Worm (Caenorhabditis elegans) whole organism, late embryonic: ENCODE measurements around the gene ard-1.

Experiments used
- C08G9.2 ChIP-seq: sonication (generic microtip); optimal IDR thresholded peaks from 2 replicates; lab custom pipeline; 2016; ENCODE audit warnings: mild to moderate bottlenecking, missing genetic modification characterization, moderate library complexity, missing compliant biosample characterization
- C38D4.7 ChIP-seq: fragments of 200-800 bp; sonication (Bioruptor generic); optimal IDR thresholded peaks from 2 replicates; lab custom pipeline; 2018; ENCODE audit warnings: mild to moderate bottlenecking, missing genetic modification characterization, moderate library complexity, missing compliant biosample characterization
- K02D7.2 ChIP-seq: sonication (generic microtip); optimal IDR thresholded peaks from 2 replicates; lab custom pipeline; 2017; ENCODE audit warnings: mild to moderate bottlenecking, missing genetic modification characterization, missing compliant biosample characterization
- K09A11.1 ChIP-seq: sonication (generic microtip); optimal IDR thresholded peaks from 2 replicates; lab custom pipeline; 2017; ENCODE audit warnings: antibody characterized with exemption, mild to moderate bottlenecking, missing genetic modification characterization, missing compliant biosample characterization; ENCODE audit not compliant: insufficient read depth
- T23F11.4 ChIP-seq: fragments of 200-800 bp; sonication (Bioruptor generic); optimal IDR thresholded peaks from 2 replicates; lab custom pipeline; 2018; ENCODE audit warnings: mild to moderate bottlenecking, missing genetic modification characterization, missing compliant biosample characterization
- Y22D7AL.16 ChIP-seq: sonication (generic microtip); optimal IDR thresholded peaks from 2 replicates; lab custom pipeline; 2016; ENCODE audit warnings: missing genetic modification characterization, missing compliant biosample characterization
- ahr-1 ChIP-seq: sonication (generic microtip); optimal IDR thresholded peaks from 2 replicates; lab custom pipeline; 2016; ENCODE audit warnings: missing genetic modification characterization, missing compliant biosample characterization
- ama-1 ChIP-seq: fragments of 150-350 bp; optimal IDR thresholded peaks from 2 replicates; lab custom pipeline; 2014
- ceh-18 ChIP-seq: sonication (generic microtip); optimal IDR thresholded peaks from 2 replicates; lab custom pipeline; 2016; ENCODE audit warnings: missing genetic modification characterization, missing compliant biosample characterization
- ceh-2 ChIP-seq: sonication (generic microtip); optimal IDR thresholded peaks from 2 replicates; lab custom pipeline; 2016; ENCODE audit warnings: missing genotype, missing genetic modification characterization, missing compliant biosample characterization
- ceh-22 ChIP-seq: sonication (generic microtip); optimal IDR thresholded peaks from 2 replicates; lab custom pipeline; 2017; ENCODE audit warnings: missing biosample characterization, missing genetic modification characterization
- ceh-24 ChIP-seq: sonication (generic microtip); optimal IDR thresholded peaks from 2 replicates; lab custom pipeline; 2016; ENCODE audit warnings: mild to moderate bottlenecking, missing genetic modification characterization, missing compliant biosample characterization
- ceh-30 ChIP-seq: fragments of 150-350 bp; optimal IDR thresholded peaks from 2 replicates; lab custom pipeline; 2014; ENCODE audit warnings: missing biosample characterization, missing genetic modification characterization
- ceh-31 ChIP-seq: sonication (generic microtip); optimal IDR thresholded peaks from 2 replicates; lab custom pipeline; 2016; ENCODE audit warnings: missing genetic modification characterization, missing compliant biosample characterization
- ceh-34 ChIP-seq: sonication (generic microtip); optimal IDR thresholded peaks from 2 replicates; lab custom pipeline; 2016; ENCODE audit warnings: mild to moderate bottlenecking, missing genetic modification characterization, missing compliant biosample characterization
- ceh-45 ChIP-seq: fragments of 200-800 bp; sonication (Bioruptor generic); IDR thresholded peaks from 2 replicates; pipeline ENCODE4 v1.3.6; 2022; ENCODE audit warnings: missing genetic modification reagents, missing genetic modification characterization, missing compliant biosample characterization
- ceh-48 ChIP-seq: sonication (generic microtip); optimal IDR thresholded peaks from 2 replicates; lab custom pipeline; 2016; ENCODE audit warnings: missing genetic modification characterization, inconsistent platforms, missing compliant biosample characterization
- ceh-6 ChIP-seq: fragments of 200-800 bp; sonication (Bioruptor generic); optimal IDR thresholded peaks from 2 replicates; lab custom pipeline; 2018; ENCODE audit warnings: mild to moderate bottlenecking, missing genetic modification characterization, missing compliant biosample characterization
- ceh-9 ChIP-seq: sonication (generic microtip); optimal IDR thresholded peaks from 2 replicates; lab custom pipeline; 2016; ENCODE audit warnings: mild to moderate bottlenecking, missing genetic modification characterization, inconsistent platforms, missing compliant biosample characterization
- dmd-4 ChIP-seq: sonication (generic microtip); optimal IDR thresholded peaks from 2 replicates; lab custom pipeline; 2016; ENCODE audit warnings: borderline replicate concordance, missing genetic modification characterization, missing compliant biosample characterization
- elt-4 ChIP-seq: sonication (generic microtip); optimal IDR thresholded peaks from 2 replicates; lab custom pipeline; 2016; ENCODE audit warnings: missing genetic modification characterization, missing compliant biosample characterization
- ets-4 ChIP-seq: sonication (generic microtip); optimal IDR thresholded peaks from 2 replicates; lab custom pipeline; 2016; ENCODE audit warnings: missing genetic modification characterization, missing compliant biosample characterization
- fax-1 ChIP-seq: sonication (generic microtip); optimal IDR thresholded peaks from 2 replicates; lab custom pipeline; 2016; ENCODE audit warnings: missing genotype, missing genetic modification characterization, missing compliant biosample characterization
- fkh-6 ChIP-seq: sonication (generic microtip); optimal IDR thresholded peaks from 2 replicates; lab custom pipeline; 2016; ENCODE audit warnings: missing genetic modification characterization, missing compliant biosample characterization
- gmeb-2 ChIP-seq: sonication (generic microtip); optimal IDR thresholded peaks from 2 replicates; lab custom pipeline; 2016; ENCODE audit warnings: missing genetic modification characterization, inconsistent platforms, missing compliant biosample characterization
- hlh-13 ChIP-seq: fragments of 200-800 bp; sonication (Bioruptor generic); optimal IDR thresholded peaks from 2 replicates; lab custom pipeline; 2018; ENCODE audit warnings: mild to moderate bottlenecking, missing genetic modification characterization, missing compliant biosample characterization
- hlh-15 ChIP-seq: sonication (generic microtip); optimal IDR thresholded peaks from 2 replicates; lab custom pipeline; 2016; ENCODE audit warnings: missing genetic modification characterization, missing compliant biosample characterization
- hlh-6 ChIP-seq: sonication (generic microtip); optimal IDR thresholded peaks from 2 replicates; lab custom pipeline; 2016; ENCODE audit warnings: missing genotype, missing genetic modification characterization, missing compliant biosample characterization
- lin-11 ChIP-seq: fragments of 200-800 bp; sonication (Bioruptor generic); optimal IDR thresholded peaks from 2 replicates; lab custom pipeline; 2018; ENCODE audit warnings: mild to moderate bottlenecking, missing genetic modification characterization, missing compliant biosample characterization
- madf-2 ChIP-seq: sonication (generic microtip); optimal IDR thresholded peaks from 2 replicates; lab custom pipeline; 2017; ENCODE audit warnings: missing genetic modification characterization, missing compliant biosample characterization
- mec-3 ChIP-seq: sonication (generic microtip); optimal IDR thresholded peaks from 2 replicates; lab custom pipeline; 2016; ENCODE audit warnings: borderline replicate concordance, missing genetic modification characterization, missing compliant biosample characterization
- nhr-232 ChIP-seq: sonication (generic microtip); optimal IDR thresholded peaks from 2 replicates; lab custom pipeline; 2016; ENCODE audit warnings: missing genetic modification characterization, missing compliant biosample characterization
- npax-4 ChIP-seq: sonication (generic microtip); optimal IDR thresholded peaks from 2 replicates; lab custom pipeline; 2016; ENCODE audit warnings: missing genetic modification characterization, missing compliant biosample characterization
- odd-2 ChIP-seq: sonication (generic microtip); optimal IDR thresholded peaks from 2 replicates; lab custom pipeline; 2017; ENCODE audit warnings: antibody characterized with exemption, mild to moderate bottlenecking, missing genetic modification characterization, missing compliant biosample characterization
- pag-3 ChIP-seq: sonication (generic microtip); optimal IDR thresholded peaks from 2 replicates; lab custom pipeline; 2016; ENCODE audit warnings: missing compliant biosample characterization, missing genetic modification characterization, borderline replicate concordance
- pax-1 ChIP-seq: fragments of 150-350 bp; optimal IDR thresholded peaks from 2 replicates; lab custom pipeline; 2014; ENCODE audit warnings: missing biosample characterization, missing genetic modification characterization
- pha-2 ChIP-seq: sonication (generic microtip); optimal IDR thresholded peaks from 2 replicates; lab custom pipeline; 2017; ENCODE audit warnings: mild to moderate bottlenecking, missing genetic modification characterization, missing compliant biosample characterization
- pha-4 ChIP-seq: fragments of 150-350 bp; optimal IDR thresholded peaks from 2 replicates; lab custom pipeline; 2018; ENCODE audit warnings: missing biosample characterization, missing genetic modification reagents, missing genetic modification characterization
- pqm-1 ChIP-seq: sonication (generic microtip); optimal IDR thresholded peaks from 2 replicates; lab custom pipeline; 2016; ENCODE audit warnings: missing genetic modification characterization, missing compliant biosample characterization
- pros-1 ChIP-seq: fragments of 150-350 bp; optimal IDR thresholded peaks from 2 replicates; lab custom pipeline; 2014; ENCODE audit warnings: missing biosample characterization, missing genetic modification reagents, missing genetic modification characterization
- ref-2 ChIP-seq: sonication (generic microtip); optimal IDR thresholded peaks from 2 replicates; lab custom pipeline; 2016; ENCODE audit warnings: missing genetic modification characterization, missing compliant biosample characterization
- sdc-2 ChIP-seq: sonication (generic microtip); optimal IDR thresholded peaks from 2 replicates; lab custom pipeline; 2016; ENCODE audit warnings: missing genotype, missing genetic modification characterization, missing compliant biosample characterization
- sox-2 ChIP-seq: fragments of 200-800 bp; sonication (Bioruptor generic); IDR thresholded peaks from 2 replicates; pipeline ENCODE4 v1.3.6; 2022; ENCODE audit warnings: missing genetic modification reagents, missing genetic modification characterization, missing compliant biosample characterization
- sox-4 ChIP-seq: sonication (generic microtip); optimal IDR thresholded peaks from 2 replicates; lab custom pipeline; 2017; ENCODE audit warnings: mild to moderate bottlenecking, missing genetic modification characterization, inconsistent platforms, missing compliant biosample characterization
- syd-9 ChIP-seq: sonication (generic microtip); optimal IDR thresholded peaks from 2 replicates; lab custom pipeline; 2016; ENCODE audit warnings: mild to moderate bottlenecking, missing genetic modification characterization, moderate library complexity, missing compliant biosample characterization
- tbx-2 ChIP-seq: sonication (generic microtip); optimal IDR thresholded peaks from 2 replicates; lab custom pipeline; 2016; ENCODE audit warnings: missing genetic modification characterization, missing compliant biosample characterization
- tbx-7 ChIP-seq: sonication (generic microtip); optimal IDR thresholded peaks from 2 replicates; lab custom pipeline; 2016; ENCODE audit warnings: missing genotype, missing genetic modification characterization, missing compliant biosample characterization
- ttx-3 ChIP-seq: sonication (generic microtip); optimal IDR thresholded peaks from 2 replicates; lab custom pipeline; 2016; ENCODE audit warnings: missing genetic modification reagents, missing genetic modification characterization, missing compliant biosample characterization
- unc-3 ChIP-seq, 2 experiments: fragments of 200-800 bp in 1 of 2; sonication (Bioruptor generic) in 1 of 2; sonication (generic microtip) in 1 of 2; conservative IDR thresholded peaks in 1 of 2; optimal IDR thresholded peaks in 1 of 2; 2 replicates each; pipeline versions ENCODE4 v1.3.6 to Lab custom; 2016 to 2022; ENCODE audit warnings: missing compliant biosample characterization in 2 of 2, missing genetic modification characterization in 2 of 2, missing genetic modification reagents in 1 of 2
- unc-42 ChIP-seq: sonication (generic microtip); optimal IDR thresholded peaks from 2 replicates; lab custom pipeline; 2016; ENCODE audit warnings: missing genotype, missing genetic modification characterization, missing compliant biosample characterization
- unc-55 ChIP-seq: sonication (generic microtip); optimal IDR thresholded peaks from 2 replicates; lab custom pipeline; 2017; ENCODE audit warnings: missing biosample characterization, missing genetic modification reagents, missing genetic modification characterization
- unc-86 ChIP-seq: sonication (generic microtip); optimal IDR thresholded peaks from 2 replicates; lab custom pipeline; 2016; ENCODE audit warnings: missing genetic modification characterization, missing compliant biosample characterization

Gene ard-1

DNA sequence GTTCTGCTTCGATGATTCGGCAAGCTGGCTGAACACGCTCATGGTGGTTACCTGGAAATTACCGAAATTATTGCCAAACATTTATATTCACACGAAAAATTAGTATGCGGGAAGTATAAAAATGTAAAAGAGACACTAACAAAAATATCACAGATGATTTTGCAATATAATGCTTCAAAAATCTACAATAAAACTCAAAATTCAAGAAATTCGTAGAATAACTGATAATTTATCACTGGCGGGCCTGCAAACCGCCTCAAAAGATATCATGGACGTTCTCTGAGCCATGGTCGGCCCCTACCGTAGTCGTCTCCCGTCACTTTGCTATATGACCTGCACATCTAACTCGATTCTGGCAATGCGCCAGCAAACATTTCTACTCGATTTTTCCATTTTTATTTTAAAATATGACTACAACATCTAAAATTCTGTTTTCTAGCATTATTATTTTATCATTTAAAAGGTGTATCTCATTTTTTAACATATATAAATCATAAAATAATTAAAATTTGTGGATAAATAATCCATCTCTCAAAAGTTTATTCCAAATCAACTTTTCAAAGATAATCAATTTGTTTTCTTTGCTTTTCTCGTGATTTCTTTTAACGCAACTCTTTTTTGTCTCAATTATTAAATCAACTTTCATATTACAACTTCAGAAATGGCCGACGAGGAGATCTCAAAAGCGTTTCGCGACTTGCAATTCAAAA is 18.5 kb downstream of the ard-1 start, which contains the start of the genes F01G4.6 and pfd-1:
Gene F01G4.6 (minus strand): TSS at position 51 of the 710 bp plus-strand sequence.
Gene pfd-1 (plus strand): TSS at position 660 of the 710 bp plus-strand sequence.
- TF ChIP-seq gmeb-2 (tag; lab: Kevin White, UChicago) (peak; percentile 12), pag-3 (tag; lab: Kevin White, UChicago) (no peak), pha-2 (tag; lab: Kevin White, UChicago) (no peak), lin-11 (tag; lab: Kevin White, UChicago) (no peak), hlh-6 (tag; lab: Kevin White, UChicago) (no peak), hlh-13 (GFP tag; lab: Kevin White, UChicago) (no peak), Y22D7AL.16 (tag; lab: Kevin White, UChicago) (no peak), ceh-31 (peak; percentile 50), unc-86 (tag; lab: Kevin White, UChicago) (no peak), unc-55 (GFP tag; lab: Kevin White, UChicago) (peak; percentile 37), dmd-4 (tag; lab: Kevin White, UChicago) (no peak), pax-1 (tag; lab: Kevin White, UChicago) (peak; percentile 66), ref-2 (peak; percentile 25), C08G9.2 (no peak), npax-4 (tag; lab: Kevin White, UChicago) (no peak), K09A11.1 (tag; lab: Kevin White, UChicago) (no peak), pha-4 (tag; lab: Kevin White, UChicago) (no peak), syd-9 (tag; lab: Kevin White, UChicago) (no peak), tbx-7 (tag; lab: Kevin White, UChicago) (no peak), fax-1 (tag; lab: Kevin White, UChicago) (no peak), ceh-24 (tag; lab: Kevin White, UChicago) (no peak), tbx-2 (tag; lab: Kevin White, UChicago) (peak; percentile 44), odd-2 (no peak), ahr-1 (tag; lab: Kevin White, UChicago) (no peak), ttx-3 (no peak), ceh-22 (no peak), nhr-232 (tag; lab: Kevin White, UChicago) (no peak), hlh-15 (no peak), madf-2 (no peak), ama-1 (lab: Kevin White, UChicago) (no peak), ceh-45 (no peak), pros-1 (tag; lab: Kevin White, UChicago) (no peak), ceh-30 (no peak), sox-4 (tag; lab: Kevin White, UChicago) (no peak), pqm-1 (no peak), T23F11.4 (GFP tag; lab: Kevin White, UChicago) (no peak), fkh-6 (no peak), ceh-34 (tag; lab: Kevin White, UChicago) (peak; percentile 14), K02D7.2 (tag; lab: Kevin White, UChicago) (no peak), C38D4.7 (GFP tag; lab: Kevin White, UChicago) (no peak), unc-42 (tag; lab: Kevin White, UChicago) (peak; percentile 46), mec-3 (tag; lab: Kevin White, UChicago) (no peak), ceh-9 (tag; lab: Kevin White, UChicago) (no peak), elt-4 (tag; lab: Kevin White, UChicago) (no peak), ceh-48 (tag; lab: Kevin White, UChicago) (no peak), ceh-18 (tag; lab: Kevin White, UChicago) (peak; percentile 39), sdc-2 (tag; lab: Kevin White, UChicago) (no peak), sox-2 (no peak), ceh-2 (tag; lab: Kevin White, UChicago) (no peak), unc-3 (GFP tag; conservative IDR thresholded peaks at IDR 0.05; lab: Robert Waterston, UW) (peak; percentile 29; the same call in 1 of the 2 replicates), unc-3 (tag; optimal IDR thresholded peaks at IDR 0.05; lab: Kevin White, UChicago) (no peak), ceh-6 (GFP tag; lab: Kevin White, UChicago) (no peak), ets-4 (tag; lab: Kevin White, UChicago) (no peak)
